Fruit fly (Drosophila melanogaster) S2 (cell line): ENCODE measurements around the gene cyr.

Experiments used
- CG8478 ChIP-seq: fragments of >200 bp; optimal IDR thresholded peaks from 2 replicates; lab custom pipeline; 2018
- CTCF ChIP-seq, 2 experiments: fragments of >200 bp; optimal IDR thresholded peaks; 2 replicates each; lab custom pipeline; 2018

cyr gene

DNA sequence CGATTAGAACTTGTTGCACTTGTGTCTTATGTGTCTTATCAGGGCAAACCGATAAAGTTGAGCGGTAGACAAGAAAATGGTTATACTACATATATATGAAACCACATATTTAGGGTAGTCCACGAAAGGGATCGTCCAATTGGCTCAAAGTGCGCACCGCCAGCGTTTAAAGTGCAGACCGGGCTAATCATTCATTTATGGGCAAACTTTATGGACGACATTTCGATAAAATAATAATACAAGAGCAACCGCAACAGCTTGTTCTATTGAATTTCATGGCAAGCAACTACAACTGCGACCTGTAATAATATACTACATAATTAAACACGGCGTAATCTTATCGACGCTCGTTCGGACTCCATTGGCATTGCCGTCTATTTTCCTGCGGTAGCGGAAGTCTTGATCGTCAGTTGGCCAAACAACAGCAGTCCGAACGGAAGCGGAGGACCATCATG lies at the start of gene cyr, which contains the start of gene CG2120:
Gene cyr, minus strand, starts transcription at position 294 of the 455 bp plus-strand sequence.
Gene CG2120, plus strand, starts transcription at position 405 of the 455 bp plus-strand sequence.
- no peak for TF ChIP-seq CG8478
- no peak for TF ChIP-seq CTCF (optimal IDR thresholded peaks at IDR 0.05; lab: Kevin White, UChicago)

DNA sequence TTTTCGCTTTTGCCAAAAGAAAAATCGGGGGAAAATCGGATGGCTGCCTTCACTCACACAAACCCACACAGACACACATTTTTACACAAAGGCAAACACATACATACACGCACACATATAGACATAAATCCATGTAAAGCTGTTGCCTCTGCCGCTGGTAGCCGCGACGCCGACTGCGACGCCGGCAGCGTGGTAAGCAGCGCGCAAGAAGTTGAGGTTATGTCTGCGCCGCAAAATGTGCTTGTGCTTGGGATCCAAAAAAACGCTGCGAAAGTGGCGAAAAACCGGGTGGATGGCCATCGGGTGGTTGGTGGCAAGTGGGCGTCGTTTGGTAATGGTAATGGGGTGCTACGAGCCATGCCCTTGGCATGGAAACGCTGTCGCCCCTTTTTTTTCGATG lies 44.3 kb upstream of the cyr start:
- TF ChIP-seq CTCF (optimal IDR thresholded peaks at IDR 0.05; lab: Kevin White, UChicago) (no peak), CG8478 (no peak)

- no peak for TF ChIP-seq CG8478
- no peak for TF ChIP-seq CTCF (optimal IDR thresholded peaks at IDR 0.05; lab: Kevin White, UChicago)
These were observed 43.5 kb upstream of the cyr start for dm6 chrX:8178989-8179388.

DNA sequence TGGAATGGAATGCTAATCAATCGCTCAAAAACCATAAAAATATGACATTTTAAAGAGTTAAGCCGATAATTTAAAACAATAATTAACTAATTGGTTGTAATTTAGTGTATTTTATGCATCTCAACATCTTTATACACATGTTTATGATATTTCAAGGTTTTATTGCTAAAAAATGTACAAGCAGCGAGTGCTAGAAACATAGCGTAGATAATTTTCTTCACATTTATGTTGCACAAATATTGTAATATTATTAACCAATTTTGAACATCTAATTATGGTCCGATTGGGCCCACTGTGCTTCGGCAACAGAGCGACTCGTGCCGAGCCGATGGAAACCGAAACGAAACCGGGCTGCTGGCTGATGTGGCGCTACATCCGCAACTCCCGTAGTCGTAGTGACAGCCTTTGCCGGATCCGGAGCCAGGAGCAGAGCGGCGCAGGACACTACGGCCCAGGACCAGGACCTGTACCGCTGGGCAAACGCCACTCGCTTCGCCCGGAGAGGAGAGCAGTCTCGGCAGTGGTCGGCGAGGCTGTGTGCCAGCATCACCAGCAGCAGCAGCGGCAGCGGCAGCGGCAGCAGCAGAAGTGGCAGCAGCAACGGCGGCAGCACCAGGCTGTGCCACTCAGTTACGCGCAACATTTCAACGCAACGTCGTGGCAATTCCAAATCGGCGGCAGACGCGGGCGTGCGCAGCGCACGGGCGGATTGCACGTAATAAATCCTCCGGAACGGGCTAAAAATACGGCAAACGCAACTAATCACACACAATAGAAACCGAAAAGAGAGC lies 42.8 kb upstream of the cyr start, which contains the start of gene sdt:
Gene sdt, plus strand, starts transcription at position 385 of the 791 bp plus-strand sequence.
- TF ChIP-seq CTCF (optimal IDR thresholded peaks at IDR 0.05; lab: Kevin White, UChicago): no peak
- no peak for TF ChIP-seq CG8478

DNA sequence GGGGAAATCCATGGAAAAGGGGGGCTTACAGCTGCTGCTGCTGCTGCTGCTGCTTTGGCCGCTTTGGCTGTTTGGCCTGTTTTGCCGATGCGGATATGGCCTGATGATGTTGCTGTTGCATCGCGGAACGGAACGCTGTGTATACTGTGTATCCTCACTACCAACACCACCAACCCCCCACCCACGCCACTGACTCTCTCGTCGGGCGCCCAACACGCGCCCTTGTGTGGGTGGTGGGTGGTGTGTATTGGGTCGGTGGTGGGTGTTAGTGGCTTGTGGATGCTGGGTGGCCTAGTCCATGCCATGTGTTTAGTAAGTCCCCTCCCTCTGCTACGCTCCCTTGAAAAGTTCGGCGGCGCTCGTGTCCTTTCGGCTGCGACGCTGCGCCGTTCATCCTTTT lies 42.2 kb upstream of the cyr start:
- TF ChIP-seq CG8478 (no peak), CTCF (optimal IDR thresholded peaks at IDR 0.05; lab: Kevin White, UChicago) (no peak)

- no peak for TF ChIP-seq CTCF (optimal IDR thresholded peaks at IDR 0.05; lab: Kevin White, UChicago)
- no peak for TF ChIP-seq CG8478
These were observed 41.5 kb upstream of the cyr start, which contains the start of gene slpr for dm6 chrX:8177030-8177349. TSS of gene slpr (minus strand) at chrX:8177185.

DNA sequence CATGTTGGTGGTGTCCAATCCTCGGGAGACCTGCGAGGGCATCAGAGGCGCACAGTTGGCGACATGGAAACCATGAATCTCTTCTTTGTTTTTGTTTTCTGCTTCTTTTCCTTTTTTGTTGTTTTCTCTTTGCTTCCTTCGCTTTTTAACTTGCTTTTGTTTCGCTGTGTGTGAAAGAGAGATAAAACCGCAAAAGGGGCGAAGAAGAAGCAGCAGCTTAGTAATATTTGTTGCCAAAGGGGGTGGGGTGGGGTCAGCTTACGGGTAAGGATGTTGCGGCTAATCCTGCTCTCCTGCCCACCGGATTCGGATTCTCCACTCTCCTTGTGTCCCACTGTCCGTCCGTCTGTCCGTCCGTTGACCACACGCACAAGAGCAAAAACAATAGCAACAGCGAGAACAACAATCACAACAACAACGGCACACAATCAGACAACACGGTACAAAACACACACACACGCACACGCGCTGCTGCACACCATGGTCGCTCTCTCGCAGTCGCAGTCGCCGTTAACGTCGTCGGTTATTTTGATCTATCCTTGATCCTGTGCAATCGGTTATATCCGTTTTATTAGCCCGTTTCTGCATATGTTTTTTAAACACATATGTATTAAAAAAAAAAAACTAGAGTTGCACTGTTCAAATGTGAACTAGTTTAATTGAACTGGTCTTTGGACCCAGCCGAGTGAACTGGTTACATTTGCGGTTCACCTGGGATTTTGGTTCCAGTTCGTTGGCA lies 40.9 kb upstream of the cyr start:
- TF ChIP-seq CG8478: no peak
- no peak for TF ChIP-seq CTCF (optimal IDR thresholded peaks at IDR 0.05; lab: Kevin White, UChicago)

- TF ChIP-seq CG8478: no peak
These were observed 34.7 kb upstream of the cyr start, which contains the start of gene CG2278 for dm6 chrX:8170166-8170565. TSS of gene CG2278 (minus strand) at chrX:8170266.

dm6 chrX:8165608-8166007 lies 30.1 kb upstream of the cyr start, which contains the start of gene Or7a:
TSS of gene Or7a (minus strand) at chrX:8165708.
- TF ChIP-seq CTCF (optimal IDR thresholded peaks at IDR 0.05; lab: Kevin White, UChicago) (no peak), CG8478 (no peak)

DNA sequence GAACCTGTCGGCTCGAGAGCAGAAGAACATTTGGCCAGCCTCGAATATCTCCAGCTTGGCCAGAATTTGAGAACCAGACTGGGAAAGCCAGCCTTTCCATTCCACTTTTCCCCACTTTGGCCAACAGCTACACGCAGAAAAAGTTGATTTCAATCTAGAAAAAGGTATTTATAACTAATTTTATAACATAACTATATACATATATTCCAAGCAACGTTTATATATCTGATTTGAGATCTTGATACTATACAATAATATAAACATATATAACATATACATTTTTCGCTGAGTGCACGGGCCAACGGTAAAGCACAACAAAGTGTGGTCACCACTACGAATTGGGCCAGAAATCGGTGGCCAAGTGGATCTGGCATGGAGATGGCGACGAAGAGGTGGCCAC lies 27.9 kb upstream of the cyr start:
- TF ChIP-seq CG8478 (no peak), CTCF (optimal IDR thresholded peaks at IDR 0.05; lab: Kevin White, UChicago) (no peak)

DNA sequence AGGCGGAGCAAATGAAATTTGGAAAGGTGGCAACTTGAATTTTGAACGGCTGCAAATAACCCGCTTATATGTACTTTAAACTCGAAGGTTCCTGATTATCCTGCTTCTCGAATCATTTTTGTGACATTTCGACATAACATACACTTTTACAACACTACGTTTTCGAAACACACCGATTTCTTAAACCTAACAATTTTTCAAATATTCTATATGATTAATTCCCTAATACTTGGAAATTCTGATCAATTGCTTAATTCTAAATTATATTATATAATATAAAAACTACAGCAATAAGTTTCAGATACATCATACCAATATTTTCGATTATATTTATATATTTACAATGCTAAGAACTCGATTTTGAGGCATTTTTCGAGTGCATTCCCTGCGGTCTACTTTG lies 27.2 kb upstream of the cyr start, which contains the start of gene CG10761:
Gene CG10761, minus strand, starts transcription at position 101 of the 400 bp plus-strand sequence.
- no peak for TF ChIP-seq CG8478
- no peak for TF ChIP-seq CTCF (optimal IDR thresholded peaks at IDR 0.05; lab: Kevin White, UChicago)

DNA sequence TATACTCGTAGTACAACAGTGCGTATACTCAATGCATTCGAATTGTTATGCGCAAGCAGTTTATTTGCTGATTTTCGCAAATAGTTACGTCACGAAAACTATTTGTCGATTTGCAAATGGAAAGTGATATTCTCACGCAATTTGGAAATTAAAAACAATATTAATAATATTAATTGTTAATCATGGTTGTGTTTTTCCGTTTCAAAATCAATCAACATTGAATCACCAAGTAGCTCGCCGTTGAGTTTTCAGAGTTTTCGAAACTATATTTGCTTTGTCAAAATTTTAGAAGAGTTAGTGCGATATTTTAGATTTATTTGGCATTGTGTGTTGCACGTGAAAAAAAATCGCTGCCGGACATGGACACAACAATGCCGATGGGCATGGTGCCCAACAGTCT lies 24.2 kb upstream of the cyr start, which contains the start of gene CG15337:
Gene CG15337, plus strand, starts transcription at position 301 of the 400 bp plus-strand sequence.
- TF ChIP-seq CTCF (optimal IDR thresholded peaks at IDR 0.05; lab: Kevin White, UChicago) (no peak), CG8478 (no peak)

DNA sequence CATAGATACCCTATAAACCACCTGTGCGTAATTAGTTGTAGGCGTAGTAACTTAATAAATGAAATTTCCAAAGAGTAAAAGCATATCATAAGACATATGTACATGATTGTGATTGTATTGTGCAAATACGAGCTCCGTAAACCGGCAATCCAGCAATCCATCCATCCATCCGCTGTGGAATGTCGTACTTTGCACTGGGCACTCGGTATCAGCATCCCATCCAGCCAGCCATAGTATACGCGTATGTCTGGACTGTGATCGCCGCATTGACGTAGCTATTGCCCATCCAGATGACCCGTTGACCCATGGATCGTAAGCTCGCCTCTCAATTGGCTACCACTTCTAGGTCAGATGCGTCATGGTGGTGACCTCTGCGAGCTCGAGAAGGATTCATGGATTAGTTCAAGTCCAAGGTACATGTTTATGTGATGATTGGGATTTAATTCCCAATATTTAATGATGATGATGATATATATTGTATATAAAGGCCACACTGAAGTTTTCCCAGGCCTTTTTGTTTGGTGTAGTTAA lies 23.5 kb upstream of the cyr start:
- TF ChIP-seq CG8478 (no peak), CTCF (optimal IDR thresholded peaks at IDR 0.05; lab: Kevin White, UChicago) (no peak)

- TF ChIP-seq CTCF (optimal IDR thresholded peaks at IDR 0.05; lab: Kevin White, UChicago) (no peak), CG8478 (no peak)
These were observed 21.8 kb upstream of the cyr start, which contains the start of the genes Traf6 and GIIIspla2 for dm6 chrX:8157294-8157693. TSS of gene Traf6 (minus strand) at chrX:8157386. TSS of gene GIIIspla2 (plus strand) at chrX:8157628.

DNA sequence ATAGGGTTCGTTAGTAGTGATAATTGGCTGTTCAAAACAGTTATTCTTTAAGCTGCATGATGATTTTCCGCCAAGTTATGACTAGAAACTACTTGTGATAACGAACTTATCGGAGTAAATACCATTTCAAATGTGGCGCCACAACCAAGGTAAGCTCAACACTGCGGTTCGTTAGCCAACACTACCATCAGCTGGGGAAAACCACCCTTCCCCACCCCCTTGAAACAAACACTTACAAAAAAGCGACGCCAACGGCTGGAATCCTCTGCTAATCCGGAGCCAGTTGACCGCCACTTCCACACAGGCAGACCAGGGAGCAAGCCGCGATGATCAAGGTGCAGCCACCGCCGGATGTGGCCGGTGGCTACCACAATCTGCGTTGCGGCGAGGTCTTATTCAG lies 17.2 kb upstream of the cyr start, which contains the start of gene CG18262:
Gene CG18262, plus strand, starts transcription at position 231 of the 400 bp plus-strand sequence.
- TF ChIP-seq CG8478 (no peak), CTCF (optimal IDR thresholded peaks at IDR 0.05; lab: Kevin White, UChicago) (no peak)
